Worm (Caenorhabditis elegans) whole organism, midembryonic: ENCODE data around the gene ttr-43.

Experiments
- T22C8.4 ChIP-seq: fragments of 200-800 bp; sonication (Bioruptor generic); IDR thresholded peaks from 2 replicates; pipeline ENCODE4 v1.3.6; 2022; ENCODE audit warnings: missing genetic modification characterization, missing compliant biosample characterization
- tab-1 ChIP-seq: fragments of 200-800 bp; sonication (Bioruptor generic); IDR thresholded peaks from 2 replicates; pipeline ENCODE4 v1.3.6; 2022; ENCODE audit warnings: missing genetic modification characterization, missing compliant biosample characterization
- ztf-29 ChIP-seq: fragments of 200-800 bp; sonication (Bioruptor generic); IDR thresholded peaks from 2 replicates; pipeline ENCODE4 v1.3.6; 2022; ENCODE audit warnings: missing genetic modification reagents, missing genetic modification characterization, missing compliant biosample characterization

ce11 chrV:12553286-12553725, 37.2 kb downstream of the ttr-43 start:
- no peak for TF ChIP-seq T22C8.4 (GFP tag; lab: Robert Waterston, UW)
- no peak for TF ChIP-seq ztf-29 (GFP tag; lab: Robert Waterston, UW)
- TF ChIP-seq tab-1 (GFP tag; lab: Robert Waterston, UW): no peak
